Worm (Caenorhabditis elegans) whole organism, L2 larva: ENCODE measurements around the gene num-1.

Experiments
- aly-2 ChIP-seq: fragments of 150-350 bp; optimal IDR thresholded peaks from 2 replicates; lab custom pipeline; 2014; ENCODE audit warnings: missing biosample characterization, missing genetic modification characterization
- ama-1 ChIP-seq: fragments of 150-350 bp; optimal IDR thresholded peaks from 2 replicates; lab custom pipeline; 2018; ENCODE audit warnings: inconsistent platforms
- dmd-4 ChIP-seq: sonication (generic microtip); optimal IDR thresholded peaks from 2 replicates; lab custom pipeline; 2017; ENCODE audit warnings: missing biosample characterization, missing genetic modification characterization
- egl-27 ChIP-seq: sonication (generic microtip); optimal IDR thresholded peaks from 3 replicates; lab custom pipeline; 2017; ENCODE audit warnings: missing biosample characterization, missing genetic modification reagents, missing genetic modification characterization
- elt-3 ChIP-seq: sonication (generic microtip); optimal IDR thresholded peaks from 2 replicates; lab custom pipeline; 2017; ENCODE audit warnings: missing biosample characterization, missing genetic modification characterization
- fos-1 ChIP-seq: fragments of 150-350 bp; optimal IDR thresholded peaks from 2 replicates; lab custom pipeline; 2014; ENCODE audit warnings: missing biosample characterization, missing genetic modification characterization
- lin-13 ChIP-seq: fragments of 150-350 bp; optimal IDR thresholded peaks from 2 replicates; lab custom pipeline; 2014; ENCODE audit warnings: missing biosample characterization, missing genetic modification reagents, missing genetic modification characterization
- mdl-1 ChIP-seq, 2 experiments: fragments of 150-350 bp in 1 of 2; sonication (generic microtip) in 1 of 2; optimal IDR thresholded peaks; 2 replicates each; lab custom pipeline; 2017; ENCODE audit warnings: missing biosample characterization in 2 of 2, missing genetic modification characterization in 2 of 2
- nhr-11 ChIP-seq: fragments of 150-350 bp; optimal IDR thresholded peaks from 2 replicates; lab custom pipeline; 2014; ENCODE audit warnings: missing biosample characterization, missing genetic modification characterization
- unc-55 ChIP-seq: fragments of 150-350 bp; sonication (generic microtip); optimal IDR thresholded peaks from 3 replicates; lab custom pipeline; 2014; ENCODE audit warnings: missing biosample characterization, missing genetic modification reagents, missing genetic modification characterization
- unc-62 ChIP-seq: fragments of 150-350 bp; optimal IDR thresholded peaks from 2 replicates; lab custom pipeline; 2014; ENCODE audit warnings: missing biosample characterization, missing genetic modification reagents, missing genetic modification characterization

ce11 chrV:20813646-20814045, 16.0 kb upstream of the num-1 start:
- TF ChIP-seq nhr-11 (tag; lab: Kevin White, UChicago) (no peak), elt-3 (tag; lab: Kevin White, UChicago) (no peak), aly-2 (no peak), ama-1 (no peak), mdl-1 (tag; optimal IDR thresholded peaks at IDR 0.05; lab: Kevin White, UChicago) (no peak), egl-27 (no peak), unc-55 (GFP tag; lab: Kevin White, UChicago) (no peak), fos-1 (no peak), dmd-4 (tag; lab: Kevin White, UChicago) (no peak), unc-62 (GFP tag; lab: Kevin White, UChicago) (no peak), lin-13 (GFP tag; lab: Kevin White, UChicago) (no peak)
